Worm (Caenorhabditis elegans): ENCODE results near the gene frm-3.

- TF ChIP-seq ceh-14 (tag; optimal IDR thresholded peaks at IDR 0.05) (no peak), ama-1 (optimal IDR thresholded peaks at IDR 0.05) (no peak), hlh-8 (tag; optimal IDR thresholded peaks at IDR 0.05) (no peak), fkh-6 (tag; optimal IDR thresholded peaks at IDR 0.05) (no peak), elt-2 (tag; optimal IDR thresholded peaks at IDR 0.05) (no peak), unc-86 (tag; optimal IDR thresholded peaks at IDR 0.05) (no peak), nhr-11 (tag; optimal IDR thresholded peaks at IDR 0.05) (no peak), hlh-6 (tag; optimal IDR thresholded peaks at IDR 0.05) (no peak), tbx-2 (tag; optimal IDR thresholded peaks at IDR 0.05) (no peak), npax-4 (tag; optimal IDR thresholded peaks at IDR 0.05) (no peak), unc-3 (GFP tag; conservative IDR thresholded peaks at IDR 0.05) (no peak), unc-3 (tag; optimal IDR thresholded peaks at IDR 0.05) (no peak), ztf-16 (tag; optimal IDR thresholded peaks at IDR 0.05) (no peak), dve-1 (tag; optimal IDR thresholded peaks at IDR 0.05) (no peak)
Observed at ce11 chrX:11606815-11607499, 34.7 kb downstream of the frm-3 start.

Data from whole organism, late embryonic.